Fruit fly (Drosophila melanogaster) whole organism, pupa: ENCODE measurements around the gene CG9948.

Experiments used
- CG15710 ChIP-seq: fragments of 200-800 bp; sonication (Bioruptor generic); optimal IDR thresholded peaks from 2 replicates; lab custom pipeline; 2018; ENCODE audit warnings: missing biosample characterization, mild to moderate bottlenecking, missing genetic modification characterization, moderate library complexity
- CG8159 ChIP-seq: fragments of 200-800 bp; sonication (Bioruptor generic); optimal IDR thresholded peaks from 3 replicates; lab custom pipeline; 2018; ENCODE audit warnings: missing biosample characterization, mild to moderate bottlenecking, missing genetic modification characterization, moderate library complexity
- CG9948 ChIP-seq: fragments of 200-800 bp; sonication (Bioruptor generic); optimal IDR thresholded peaks from 2 replicates; lab custom pipeline; 2018; ENCODE audit warnings: missing biosample characterization, mild to moderate bottlenecking, missing genetic modification characterization, moderate library complexity
- Pif1A ChIP-seq: fragments of 200-800 bp; sonication (Bioruptor generic); optimal IDR thresholded peaks from 3 replicates; lab custom pipeline; 2016; ENCODE audit warnings: missing biosample characterization, missing genetic modification characterization
- Pif1B ChIP-seq: fragments of 200-800 bp; sonication (Bioruptor generic); optimal IDR thresholded peaks from 3 replicates; lab custom pipeline; 2016; ENCODE audit warnings: missing biosample characterization, missing genetic modification characterization
- gl ChIP-seq: fragments of 200-800 bp; sonication (Bioruptor generic); optimal IDR thresholded peaks from 2 replicates; lab custom pipeline; 2018; ENCODE audit warnings: missing biosample characterization, mild to moderate bottlenecking, missing genetic modification characterization

- TF ChIP-seq gl (tag; lab: Kevin White, UChicago), result no peak
- TF ChIP-seq Pif1A (GFP tag; lab: Kevin White, UChicago), result no peak
- no peak for TF ChIP-seq Pif1B (GFP tag; lab: Kevin White, UChicago)
- no peak for TF ChIP-seq CG9948 (tag; lab: Kevin White, UChicago)
- TF ChIP-seq CG15710 (tag; lab: Kevin White, UChicago), result no peak
- no peak for TF ChIP-seq CG8159
These were observed 23.1 kb downstream of the CG9948 start for dm6 chr3L:6978757-6979386.
